Fruit fly (Drosophila melanogaster) whole organism, embryonic: ENCODE measurements around the gene osk.
A peak's percentile ranks its signal among the peaks of the same experiment; 100 is the strongest.

Source experiments
- Abd-B ChIP-seq: fragments of 200-800 bp; sonication (Bioruptor generic); optimal IDR thresholded peaks from 2 replicates; lab custom pipeline; 2018; ENCODE audit warnings: missing biosample characterization, mild to moderate bottlenecking, missing genetic modification characterization, moderate library complexity
- CG10147 ChIP-seq: fragments of 200-800 bp; sonication (Bioruptor generic); optimal IDR thresholded peaks from 2 replicates; lab custom pipeline; 2019; ENCODE audit warnings: missing biosample characterization, mild to moderate bottlenecking, missing genetic modification characterization, moderate library complexity
- CG10274 ChIP-seq: fragments of 200-800 bp; sonication (Bioruptor generic); optimal IDR thresholded peaks from 3 replicates; lab custom pipeline; 2017; ENCODE audit warnings: missing biosample characterization, mild to moderate bottlenecking, missing genetic modification characterization
- CG11504 ChIP-seq: fragments of 200-800 bp; sonication (Bioruptor generic); optimal IDR thresholded peaks from 3 replicates; lab custom pipeline; 2019; ENCODE audit warnings: missing biosample characterization, mild to moderate bottlenecking, missing genetic modification characterization, moderate library complexity
- CG11723 ChIP-seq: fragments of 200-800 bp; sonication (Bioruptor generic); optimal IDR thresholded peaks from 2 replicates; lab custom pipeline; 2017; ENCODE audit warnings: missing biosample characterization, mild to moderate bottlenecking, missing genetic modification characterization
- CG17328 ChIP-seq: fragments of 200-800 bp; sonication (Bioruptor generic); IDR thresholded peaks from 2 replicates; pipeline ENCODE4 v1.3.6; 2022; ENCODE audit warnings: missing biosample characterization, missing genetic modification characterization
- CG18011 ChIP-seq: fragments of 200-800 bp; sonication (Bioruptor generic); optimal IDR thresholded peaks from 2 replicates; lab custom pipeline; 2017; ENCODE audit warnings: missing biosample characterization, missing genetic modification characterization, mild to moderate bottlenecking, moderate library complexity, missing genotype
- CG2202 ChIP-seq: fragments of 200-800 bp; sonication (Bioruptor generic); optimal IDR thresholded peaks from 2 replicates; lab custom pipeline; 2018; ENCODE audit warnings: missing biosample characterization, mild to moderate bottlenecking, missing genetic modification characterization
- CG2712 ChIP-seq: fragments of 200-800 bp; optimal IDR thresholded peaks from 3 replicates; lab custom pipeline; 2019; ENCODE audit warnings: missing biosample characterization, mild to moderate bottlenecking, missing genetic modification characterization, moderate library complexity
- CG30403 ChIP-seq: fragments of 200-800 bp; sonication (Bioruptor generic); optimal IDR thresholded peaks from 3 replicates; lab custom pipeline; 2016; ENCODE audit warnings: missing biosample characterization, missing genetic modification characterization
- CG31365 ChIP-seq: fragments of 200-800 bp; sonication (Bioruptor generic); optimal IDR thresholded peaks from 2 replicates; lab custom pipeline; 2018; ENCODE audit warnings: missing biosample characterization, mild to moderate bottlenecking, missing genetic modification characterization
- CG32772 ChIP-seq: fragments of 200-800 bp; sonication (Bioruptor generic); IDR thresholded peaks from 2 replicates; pipeline ENCODE4 v1.3.6; 2022; ENCODE audit warnings: missing biosample characterization, missing genetic modification characterization
- CG33557 ChIP-seq: fragments of 200-800 bp; sonication (Bioruptor generic); optimal IDR thresholded peaks from 2 replicates; lab custom pipeline; 2019; ENCODE audit warnings: missing biosample characterization, mild to moderate bottlenecking, missing genetic modification characterization, moderate library complexity
- CG34422 ChIP-seq: fragments of 200-800 bp; sonication (Bioruptor generic); IDR thresholded peaks from 3 replicates; pipeline ENCODE4 v1.3.6; 2022; ENCODE audit warnings: missing biosample characterization, missing genetic modification characterization
- CG42726 ChIP-seq: fragments of 200-800 bp; sonication (Bioruptor generic); IDR thresholded peaks from 2 replicates; pipeline ENCODE4 v1.3.6; 2022; ENCODE audit warnings: missing biosample characterization, missing genetic modification characterization; ENCODE audit not compliant: partially characterized antibody
- CG4282 ChIP-seq: fragments of 200-800 bp; sonication (Bioruptor generic); optimal IDR thresholded peaks from 2 replicates; lab custom pipeline; 2016; ENCODE audit warnings: missing biosample characterization, missing genetic modification characterization
- CG43689 ChIP-seq: fragments of 200-800 bp; sonication (Bioruptor generic); IDR thresholded peaks from 2 replicates; pipeline ENCODE4 v1.3.6; 2022; ENCODE audit warnings: missing biosample characterization, missing genetic modification characterization
- CG4730 ChIP-seq: fragments of 200-800 bp; sonication (Bioruptor generic); IDR thresholded peaks from 2 replicates; pipeline ENCODE4 v1.3.6; 2022; ENCODE audit warnings: missing biosample characterization, missing genetic modification characterization
- CG7987 ChIP-seq: fragments of 200-800 bp; sonication (Bioruptor generic); optimal IDR thresholded peaks from 2 replicates; lab custom pipeline; 2018; ENCODE audit warnings: missing biosample characterization, mild to moderate bottlenecking, missing genetic modification characterization, moderate library complexity
- CG9609 ChIP-seq: fragments of 200-800 bp; sonication (Bioruptor generic); optimal IDR thresholded peaks from 3 replicates; lab custom pipeline; 2016; ENCODE audit warnings: missing biosample characterization, missing genetic modification characterization
- CTCF ChIP-seq: fragments of 200-800 bp; sonication (Bioruptor generic); optimal IDR thresholded peaks from 2 replicates; lab custom pipeline; 2017; ENCODE audit warnings: missing biosample characterization, mild to moderate bottlenecking, missing genetic modification characterization, moderate library complexity
- Dbx ChIP-seq: fragments of 200-800 bp; sonication (Bioruptor generic); IDR thresholded peaks from 3 replicates; pipeline ENCODE4 v1.3.6; 2022; ENCODE audit warnings: missing biosample characterization, missing genetic modification characterization
- Deaf1 ChIP-seq: fragments of 200-800 bp; optimal IDR thresholded peaks from 3 replicates; lab custom pipeline; 2019; ENCODE audit warnings: missing biosample characterization, mild to moderate bottlenecking, missing genetic modification characterization, moderate library complexity
- Doc3 ChIP-seq: fragments of 200-800 bp; sonication (Bioruptor generic); IDR thresholded peaks from 3 replicates; pipeline ENCODE4 v1.3.6; 2022; ENCODE audit warnings: missing biosample characterization, missing genetic modification characterization; ENCODE audit not compliant: partially characterized antibody
- HLHmδ ChIP-seq: fragments of 200-800 bp; sonication (Bioruptor generic); optimal IDR thresholded peaks from 2 replicates; lab custom pipeline; 2018; ENCODE audit warnings: missing biosample characterization, mild to moderate bottlenecking, missing genetic modification characterization, moderate library complexity
- Kr ChIP-seq: fragments of 200-800 bp; sonication (Bioruptor generic); optimal IDR thresholded peaks from 2 replicates; lab custom pipeline; 2017; ENCODE audit warnings: missing biosample characterization, mild to moderate bottlenecking, missing genetic modification characterization
- Med ChIP-seq: fragments of 200-800 bp; sonication (Bioruptor generic); peaks from one replicate; lab custom pipeline; 2016; ENCODE audit warnings: missing biosample characterization, missing genetic modification characterization, mild to moderate bottlenecking, inconsistent platforms, moderate library complexity
- NfI ChIP-seq: fragments of 200-800 bp; sonication (Bioruptor generic); optimal IDR thresholded peaks from 3 replicates; lab custom pipeline; 2018; ENCODE audit warnings: missing biosample characterization, mild to moderate bottlenecking, missing genetic modification characterization, moderate library complexity
- Oaz ChIP-seq: fragments of 200-800 bp; sonication (Bioruptor generic); IDR thresholded peaks from 2 replicates; pipeline ENCODE4 v1.3.6; 2022; ENCODE audit warnings: missing biosample characterization, missing genetic modification characterization
- PHDP ChIP-seq: fragments of 200-800 bp; sonication (Bioruptor generic); optimal IDR thresholded peaks from 3 replicates; lab custom pipeline; 2018; ENCODE audit warnings: missing biosample characterization, mild to moderate bottlenecking, missing genetic modification characterization, moderate library complexity
- Side ChIP-seq: fragments of 200-800 bp; sonication (Bioruptor generic); optimal IDR thresholded peaks from 2 replicates; lab custom pipeline; 2016; ENCODE audit warnings: missing biosample characterization, missing genetic modification characterization
- Sox102F ChIP-seq: fragments of 200-800 bp; sonication (Bioruptor generic); optimal IDR thresholded peaks from 2 replicates; lab custom pipeline; 2018; ENCODE audit warnings: missing biosample characterization, mild to moderate bottlenecking, missing genetic modification characterization, moderate library complexity
- dmrt11E ChIP-seq: fragments of 200-800 bp; sonication (Bioruptor generic); optimal IDR thresholded peaks from 3 replicates; lab custom pipeline; 2018; ENCODE audit warnings: missing biosample characterization, mild to moderate bottlenecking, missing genetic modification characterization, moderate library complexity
- dmrt99B ChIP-seq: fragments of 200-800 bp; sonication (Bioruptor generic); optimal IDR thresholded peaks from 2 replicates; lab custom pipeline; 2018; ENCODE audit warnings: missing biosample characterization, mild to moderate bottlenecking, missing genetic modification characterization, moderate library complexity
- esg ChIP-seq: fragments of 200-800 bp; sonication (Bioruptor generic); conservative IDR thresholded peaks from 2 replicates; pipeline ENCODE4 v1.3.6; 2022; ENCODE audit warnings: missing biosample characterization, missing genetic modification characterization
- ewg ChIP-seq: fragments of 200-800 bp; sonication (Bioruptor generic); optimal IDR thresholded peaks from 3 replicates; lab custom pipeline; 2017; ENCODE audit warnings: mild to moderate bottlenecking, missing biosample characterization, missing genetic modification reagents, missing genetic modification characterization
- ftz-f1 ChIP-seq: fragments of 200-800 bp; sonication (Bioruptor generic); optimal IDR thresholded peaks from 2 replicates; lab custom pipeline; 2016; ENCODE audit warnings: missing biosample characterization, missing genetic modification characterization
- fu2 ChIP-seq: fragments of 200-800 bp; sonication (Bioruptor generic); optimal IDR thresholded peaks from 2 replicates; lab custom pipeline; 2016; ENCODE audit warnings: missing biosample characterization, missing genetic modification characterization
- gsb-n ChIP-seq: fragments of 200-800 bp; sonication (Bioruptor generic); optimal IDR thresholded peaks from 3 replicates; lab custom pipeline; 2018; ENCODE audit warnings: missing biosample characterization, mild to moderate bottlenecking, missing genetic modification characterization
- knrl ChIP-seq: fragments of 200-800 bp; sonication (Bioruptor generic); IDR thresholded peaks from 3 replicates; pipeline ENCODE4 v1.3.6; 2022; ENCODE audit warnings: missing biosample characterization, missing genetic modification characterization; ENCODE audit not compliant: partially characterized antibody
- lab ChIP-seq: fragments of 200-800 bp; sonication (Bioruptor generic); optimal IDR thresholded peaks from 3 replicates; lab custom pipeline; 2017; ENCODE audit warnings: missing biosample characterization, missing genetic modification characterization, mild to moderate bottlenecking, moderate library complexity, missing genetic modification reagents
- lov ChIP-seq, 2 experiments: fragments of 200-800 bp in 1 of 2; fragments of >200 bp in 1 of 2; sonication (Bioruptor generic) in 1 of 2; IDR thresholded peaks in 1 of 2; optimal IDR thresholded peaks in 1 of 2; 2 replicates in 1 of 2; 3 replicates in 1 of 2; pipeline versions ENCODE4 v1.3.6 to Lab custom; 2017 to 2022; ENCODE audit warnings: missing biosample characterization in 1 of 2, missing genetic modification characterization in 1 of 2
- pho ChIP-seq: fragments of 200-800 bp; sonication (Bioruptor generic); optimal IDR thresholded peaks from 2 replicates; lab custom pipeline; 2016; ENCODE audit warnings: missing biosample characterization, missing genetic modification characterization
- rib ChIP-seq: fragments of 200-800 bp; sonication (Bioruptor generic); IDR thresholded peaks from 2 replicates; pipeline ENCODE4 v1.3.6; 2022; ENCODE audit warnings: missing biosample characterization, missing genetic modification characterization
- sd ChIP-seq: fragments of 200-800 bp; sonication (Bioruptor generic); optimal IDR thresholded peaks from 3 replicates; lab custom pipeline; 2018; ENCODE audit warnings: missing biosample characterization, mild to moderate bottlenecking, missing genetic modification characterization, moderate library complexity
- tap ChIP-seq: fragments of 200-800 bp; optimal IDR thresholded peaks from 3 replicates; lab custom pipeline; 2019; ENCODE audit warnings: missing biosample characterization, mild to moderate bottlenecking, missing genetic modification characterization, moderate library complexity
- tgo ChIP-seq: fragments of 200-800 bp; sonication (Bioruptor generic); IDR thresholded peaks from 3 replicates; pipeline ENCODE4 v1.3.6; 2022; ENCODE audit warnings: missing biosample characterization, missing genetic modification characterization
- unc-4 ChIP-seq: fragments of 200-800 bp; sonication (Bioruptor generic); IDR thresholded peaks from 2 replicates; pipeline ENCODE4 v1.3.6; 2022; ENCODE audit warnings: missing biosample characterization, missing genetic modification characterization; ENCODE audit not compliant: partially characterized antibody
- usp ChIP-seq: fragments of >200 bp; optimal IDR thresholded peaks from 2 replicates; lab custom pipeline; 2017; ENCODE audit warnings: missing biosample characterization, missing genetic modification characterization
- vvl ChIP-seq: fragments of 200-800 bp; sonication (Bioruptor generic); IDR thresholded peaks from 2 replicates; pipeline ENCODE4 v1.3.6; 2022; ENCODE audit warnings: missing biosample characterization, missing genetic modification characterization

osk gene

dm6 chr3R:8944866-8945265 lies 9.9 kb downstream of the osk start, which contains the start of gene CG11964 (continued):
- TF ChIP-seq CG2712 (tag; lab: Kevin White, UChicago): peak; percentile 83
- TF ChIP-seq CTCF (GFP tag; lab: Kevin White, UChicago): peak; percentile 66
- TF ChIP-seq tap (tag; lab: Kevin White, UChicago): peak; percentile 48
- TF ChIP-seq CG4282 (GFP tag; lab: Kevin White, UChicago): peak; percentile 19
- peak; percentile 4 for TF ChIP-seq CG18011 (GFP tag; lab: Kevin White, UChicago)
- peak; percentile 36 for TF ChIP-seq CG33557
- peak; percentile 58 for TF ChIP-seq CG30403 (GFP tag; lab: Kevin White, UChicago)
- peak; percentile 29; the same call in 1 of the 2 replicates for TF ChIP-seq CG32772 (GFP tag; lab: Robert Waterston, UW)
- peak; percentile 100 for TF ChIP-seq knrl (GFP tag; lab: Robert Waterston, UW)
- TF ChIP-seq ewg: peak; percentile 28
- TF ChIP-seq Sox102F (GFP tag; lab: Kevin White, UChicago): no peak
- TF ChIP-seq NfI (GFP tag; lab: Kevin White, UChicago): peak; percentile 49
- peak; percentile 16 for TF ChIP-seq Deaf1
- TF ChIP-seq rib: peak; percentile 69; the same call in 1 of the 2 replicates
- peak; percentile 69 for TF ChIP-seq Abd-B
- no peak for TF ChIP-seq CG10274 (GFP tag; lab: Kevin White, UChicago)
- TF ChIP-seq unc-4: peak; percentile 99
- TF ChIP-seq Side: peak; percentile 67
- TF ChIP-seq CG31365 (tag; lab: Kevin White, UChicago): no peak
- no peak for TF ChIP-seq Kr (GFP tag; lab: Kevin White, UChicago)
- TF ChIP-seq HLHmδ (GFP tag; lab: Kevin White, UChicago): no peak
- no peak for TF ChIP-seq dmrt99B (tag; lab: Kevin White, UChicago)
- no peak for TF ChIP-seq CG2202 (tag; lab: Kevin White, UChicago)
- TF ChIP-seq CG9609 (GFP tag; lab: Kevin White, UChicago): peak; percentile 65
- peak; percentile 76 for TF ChIP-seq pho (GFP tag; lab: Kevin White, UChicago)
- peak; percentile 36 for TF ChIP-seq ftz-f1 (GFP tag; lab: Kevin White, UChicago)
- TF ChIP-seq lab (GFP tag; lab: Kevin White, UChicago): no peak
- peak; percentile 99 for TF ChIP-seq Doc3 (GFP tag; lab: Robert Waterston, UW)
- peak; percentile 63 for TF ChIP-seq CG10147 (GFP tag; lab: Kevin White, UChicago)
- peak; percentile 49 for TF ChIP-seq PHDP (tag; lab: Kevin White, UChicago)
- peak; percentile 75 for TF ChIP-seq CG34422 (GFP tag; lab: Robert Waterston, UW)
- peak; percentile 44 for TF ChIP-seq gsb-n (tag; lab: Kevin White, UChicago)
- no peak; the same call in 1 of the 2 replicates for TF ChIP-seq esg (GFP tag; lab: Robert Waterston, UW)
- TF ChIP-seq Med (GFP tag; lab: Kevin White, UChicago): peak; percentile 97
- TF ChIP-seq fu2 (GFP tag; lab: Kevin White, UChicago): peak; percentile 60
- peak; percentile 78 for TF ChIP-seq CG11504 (tag; lab: Kevin White, UChicago)
- peak; percentile 80 for TF ChIP-seq tgo (GFP tag; lab: Robert Waterston, UW)
- TF ChIP-seq Dbx: peak; percentile 86
- peak; percentile 46 for TF ChIP-seq CG7987 (GFP tag; lab: Kevin White, UChicago)
- no peak for TF ChIP-seq CG43689 (GFP tag; lab: Robert Waterston, UW)
- no peak for TF ChIP-seq sd
- no peak for TF ChIP-seq Oaz (GFP tag; lab: Robert Waterston, UW)
- no peak for TF ChIP-seq CG17328 (GFP tag; lab: Robert Waterston, UW)
- TF ChIP-seq CG11723 (GFP tag; lab: Kevin White, UChicago): no peak
- peak; percentile 76 for TF ChIP-seq vvl (GFP tag; lab: Robert Waterston, UW)
- no peak for TF ChIP-seq usp (GFP tag; lab: Kevin White, UChicago)
- no peak for TF ChIP-seq CG4730
- peak; percentile 100 for TF ChIP-seq CG42726 (GFP tag; lab: Robert Waterston, UW)
- peak; percentile 32 for TF ChIP-seq dmrt11E (tag; lab: Kevin White, UChicago)
- no peak for TF ChIP-seq lov (optimal IDR thresholded peaks at IDR 0.05; lab: Kevin White, UChicago)
- TF ChIP-seq lov (GFP tag; IDR thresholded peaks at IDR 0.05; lab: Robert Waterston, UW): no peak
